Worm (Caenorhabditis elegans) whole organism, L1 larva: ENCODE measurements around the gene T10C6.16.

Experiments used
- ama-1 ChIP-seq: fragments of 150-350 bp; optimal IDR thresholded peaks from 2 replicates; lab custom pipeline; 2014
- egl-27 ChIP-seq, 2 experiments: fragments of 150-350 bp in 1 of 2; sonication (generic microtip); optimal IDR thresholded peaks; 3 replicates each; lab custom pipeline; 2017 to 2018; ENCODE audit warnings: missing biosample characterization in 2 of 2, missing genetic modification characterization in 2 of 2, missing genetic modification reagents in 2 of 2
- nhr-71 ChIP-seq: sonication (generic microtip); optimal IDR thresholded peaks from 2 replicates; lab custom pipeline; 2016; ENCODE audit warnings: mild to moderate bottlenecking, missing genetic modification characterization, moderate library complexity, missing compliant biosample characterization

DNA sequence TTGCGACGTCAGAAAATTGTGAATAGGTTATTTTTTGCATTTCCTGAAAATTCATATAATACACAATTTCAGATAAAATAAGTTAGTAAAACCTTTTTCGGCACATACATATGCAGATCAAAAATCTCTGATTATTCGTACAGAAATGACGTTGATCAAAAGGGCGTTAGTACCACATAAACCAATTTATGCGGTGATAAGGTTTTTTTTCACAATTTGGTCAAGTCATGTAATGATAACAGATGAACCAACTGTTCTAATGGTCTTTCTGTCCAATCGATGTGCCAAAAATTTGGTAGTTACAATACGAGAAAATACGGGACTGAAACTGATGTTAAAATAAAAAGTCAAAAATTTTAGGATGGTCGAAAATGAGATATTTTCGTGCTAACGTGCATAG, 47.2 kb upstream of the T10C6.16 start:
- no peak for TF ChIP-seq egl-27 (tag; optimal IDR thresholded peaks at IDR 0.05; lab: Kevin White, UChicago)
- no peak for TF ChIP-seq nhr-71 (tag; lab: Kevin White, UChicago)
- no peak for TF ChIP-seq ama-1
